Worm (Caenorhabditis elegans): ENCODE results near the gene C37E2.10.

DNA sequence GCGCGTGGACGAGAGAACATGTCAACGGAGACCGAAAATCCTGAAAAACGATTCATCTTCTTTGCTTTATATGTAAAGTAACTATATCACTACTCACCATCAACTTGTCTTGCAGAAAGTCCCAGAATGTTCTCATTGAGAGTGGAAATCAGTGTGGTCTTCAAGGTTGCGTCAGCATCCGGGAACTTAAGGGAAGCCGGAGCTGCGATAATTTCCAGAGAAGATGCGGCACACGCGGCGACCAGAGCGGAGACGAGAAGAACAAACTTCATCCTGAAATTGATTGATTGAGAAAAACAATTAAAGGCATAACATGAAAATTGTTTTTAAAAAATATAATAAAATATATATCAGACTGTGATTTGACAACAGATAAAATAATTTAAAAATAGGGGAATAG lies 14.6 kb upstream of the C37E2.10 start, which contains the start of gene vha-20:
- TF ChIP-seq flt-1 (GFP tag; IDR thresholded peaks at IDR 0.05), result no peak
- no peak for TF ChIP-seq med-1 (GFP tag; optimal IDR thresholded peaks at IDR 0.05; ENCODE audit: insufficient read depth)
- TF ChIP-seq ztf-29 (GFP tag; IDR thresholded peaks at IDR 0.05), result no peak
- TF ChIP-seq ztf-23 (GFP tag; IDR thresholded peaks at IDR 0.05), result no peak
